Fruit fly (Drosophila melanogaster) whole organism, prepupa: ENCODE results near the gene sit.

Experiments used
- Blimp-1 ChIP-seq: fragments of 200-800 bp; sonication (Bioruptor generic); optimal IDR thresholded peaks from 3 replicates; lab custom pipeline; 2017; ENCODE audit warnings: missing biosample characterization, missing genetic modification characterization, mild to moderate bottlenecking, moderate library complexity, missing genetic modification reagents
- CG10631 ChIP-seq: fragments of 200-800 bp; sonication (Bioruptor generic); optimal IDR thresholded peaks from 2 replicates; lab custom pipeline; 2016; ENCODE audit warnings: missing biosample characterization, missing genetic modification characterization
- CG11294 ChIP-seq: fragments of 200-800 bp; sonication (Bioruptor generic); IDR thresholded peaks from 2 replicates; pipeline ENCODE4 v1.3.6; 2022; ENCODE audit warnings: missing biosample characterization, missing genetic modification characterization
- CG11762 ChIP-seq: fragments of 200-800 bp; sonication (Bioruptor generic); optimal IDR thresholded peaks from 3 replicates; lab custom pipeline; 2016; ENCODE audit warnings: missing biosample characterization, missing genetic modification characterization; ENCODE audit not compliant: insufficient read depth
- CG11902 ChIP-seq: fragments of 200-800 bp; sonication (Bioruptor generic); optimal IDR thresholded peaks from 3 replicates; lab custom pipeline; 2016; ENCODE audit warnings: missing biosample characterization, missing genetic modification characterization
- CG15336 ChIP-seq: fragments of 200-800 bp; sonication (Bioruptor generic); IDR thresholded peaks from 2 replicates; pipeline ENCODE4 v1.3.6; 2022; ENCODE audit warnings: missing biosample characterization, missing genetic modification characterization
- CG1621 ChIP-seq: fragments of 200-800 bp; sonication (Bioruptor generic); optimal IDR thresholded peaks from 3 replicates; lab custom pipeline; 2018; ENCODE audit warnings: missing biosample characterization, mild to moderate bottlenecking, missing genetic modification characterization
- CG3032 ChIP-seq: fragments of 200-800 bp; optimal IDR thresholded peaks from 2 replicates; lab custom pipeline; 2019; ENCODE audit warnings: missing biosample characterization, mild to moderate bottlenecking, missing genetic modification characterization, moderate library complexity
- CG31627 ChIP-seq: fragments of 200-800 bp; sonication (Bioruptor generic); optimal IDR thresholded peaks from 3 replicates; lab custom pipeline; 2016; ENCODE audit warnings: missing biosample characterization, missing genetic modification characterization
- CG34406 ChIP-seq: fragments of 200-800 bp; sonication (Bioruptor generic); optimal IDR thresholded peaks from 3 replicates; lab custom pipeline; 2016; ENCODE audit warnings: missing biosample characterization, missing genetic modification characterization
- CG3919 ChIP-seq: fragments of 200-800 bp; sonication (Bioruptor generic); optimal IDR thresholded peaks from 3 replicates; lab custom pipeline; 2016; ENCODE audit warnings: missing biosample characterization, missing genetic modification characterization
- CG6276 ChIP-seq: fragments of 200-800 bp; sonication (Bioruptor generic); optimal IDR thresholded peaks from 2 replicates; lab custom pipeline; 2017; ENCODE audit warnings: missing biosample characterization, mild to moderate bottlenecking, missing genetic modification characterization
- CG6808 ChIP-seq: fragments of 200-800 bp; sonication (Bioruptor generic); optimal IDR thresholded peaks from 3 replicates; lab custom pipeline; 2017; ENCODE audit warnings: missing biosample characterization, missing genetic modification characterization, mild to moderate bottlenecking, moderate library complexity, missing genetic modification reagents
- CG6854 ChIP-seq: fragments of 200-800 bp; sonication (Bioruptor generic); optimal IDR thresholded peaks from 2 replicates; lab custom pipeline; 2017; ENCODE audit warnings: missing biosample characterization, mild to moderate bottlenecking, missing genetic modification characterization
- CG7368 ChIP-seq: fragments of 200-800 bp; sonication (Bioruptor generic); optimal IDR thresholded peaks from 3 replicates; lab custom pipeline; 2016; ENCODE audit warnings: missing biosample characterization, missing genetic modification characterization
- CG8319 ChIP-seq: fragments of 200-800 bp; sonication (Bioruptor generic); optimal IDR thresholded peaks from 3 replicates; lab custom pipeline; 2016; ENCODE audit warnings: missing biosample characterization, missing genetic modification characterization
- CG8632 ChIP-seq: fragments of 200-800 bp; sonication (Bioruptor generic); optimal IDR thresholded peaks from 3 replicates; lab custom pipeline; 2016; ENCODE audit warnings: missing biosample characterization, missing genetic modification characterization
- CG9139 ChIP-seq: fragments of 200-800 bp; sonication (Bioruptor generic); optimal IDR thresholded peaks from 3 replicates; lab custom pipeline; 2017; ENCODE audit warnings: missing biosample characterization, mild to moderate bottlenecking, missing genetic modification characterization
- Eip78C ChIP-seq: fragments of 200-800 bp; sonication (Bioruptor generic); peaks from one replicate; lab custom pipeline; 2016; ENCODE audit warnings: missing biosample characterization, missing genetic modification characterization
- Ets96B ChIP-seq: fragments of 200-800 bp; optimal IDR thresholded peaks from 2 replicates; lab custom pipeline; 2019; ENCODE audit warnings: missing biosample characterization, mild to moderate bottlenecking, missing genetic modification characterization, moderate library complexity
- Gug ChIP-seq: fragments of 200-800 bp; sonication (Bioruptor generic); IDR thresholded peaks from 2 replicates; pipeline ENCODE4 v1.3.6; 2022; ENCODE audit warnings: missing biosample characterization, missing genetic modification characterization
- Hr38 ChIP-seq: sonication (Bioruptor generic); optimal IDR thresholded peaks from 2 replicates; lab custom pipeline; 2016; ENCODE audit warnings: missing biosample characterization, missing genetic modification characterization
- Hr39 ChIP-seq: fragments of 200-800 bp; sonication (Bioruptor generic); optimal IDR thresholded peaks from 2 replicates; lab custom pipeline; 2016; ENCODE audit warnings: missing biosample characterization, missing genetic modification characterization
- Lpt ChIP-seq: fragments of 200-800 bp; sonication (Bioruptor generic); optimal IDR thresholded peaks from 3 replicates; lab custom pipeline; 2016; ENCODE audit warnings: missing biosample characterization, missing genetic modification characterization
- Met ChIP-seq: fragments of 200-800 bp; sonication (Bioruptor generic); optimal IDR thresholded peaks from 3 replicates; lab custom pipeline; 2016; ENCODE audit warnings: missing biosample characterization, missing genetic modification characterization
- Smox ChIP-seq: fragments of 200-800 bp; sonication (Bioruptor generic); optimal IDR thresholded peaks from 3 replicates; lab custom pipeline; 2016; ENCODE audit warnings: missing biosample characterization, missing genetic modification characterization
- Sox14 ChIP-seq: fragments of 200-800 bp; sonication (Bioruptor generic); optimal IDR thresholded peaks from 3 replicates; lab custom pipeline; 2016; ENCODE audit warnings: missing biosample characterization, missing genetic modification characterization
- Sox15 ChIP-seq: fragments of 200-800 bp; sonication (Bioruptor generic); optimal IDR thresholded peaks from 3 replicates; lab custom pipeline; 2016; ENCODE audit warnings: missing biosample characterization, missing genetic modification characterization
- achi ChIP-seq: fragments of 200-800 bp; sonication (Bioruptor generic); optimal IDR thresholded peaks from 3 replicates; lab custom pipeline; 2016; ENCODE audit warnings: missing biosample characterization, missing genetic modification characterization
- dac ChIP-seq: fragments of 200-800 bp; sonication (Bioruptor generic); optimal IDR thresholded peaks from 2 replicates; lab custom pipeline; 2017; ENCODE audit warnings: missing biosample characterization, mild to moderate bottlenecking, missing genetic modification characterization
- dsx ChIP-seq: fragments of 200-800 bp; optimal IDR thresholded peaks from 3 replicates; lab custom pipeline; 2019; ENCODE audit warnings: missing biosample characterization, mild to moderate bottlenecking, missing genetic modification characterization, moderate library complexity; ENCODE audit not compliant: poor library complexity, severe bottlenecking
- eg ChIP-seq: fragments of 200-800 bp; sonication (Bioruptor generic); IDR thresholded peaks from 3 replicates; pipeline ENCODE4 v1.3.6; 2022; ENCODE audit warnings: missing biosample characterization, missing genetic modification characterization
- fd59A ChIP-seq: fragments of 200-800 bp; sonication (Bioruptor generic); optimal IDR thresholded peaks from 2 replicates; lab custom pipeline; 2017; ENCODE audit warnings: missing biosample characterization, mild to moderate bottlenecking, missing genetic modification characterization, missing genetic modification reagents
- fd85E ChIP-seq: fragments of 200-800 bp; sonication (Bioruptor generic); optimal IDR thresholded peaks from 3 replicates; lab custom pipeline; 2016; ENCODE audit warnings: missing biosample characterization, missing genetic modification characterization
- fkh ChIP-seq: fragments of 200-800 bp; sonication (Bioruptor generic); optimal IDR thresholded peaks from 3 replicates; lab custom pipeline; 2017; ENCODE audit warnings: missing biosample characterization, mild to moderate bottlenecking, missing genetic modification characterization, moderate library complexity
- lz ChIP-seq: fragments of 200-800 bp; sonication (Bioruptor generic); optimal IDR thresholded peaks from 3 replicates; lab custom pipeline; 2016; ENCODE audit warnings: missing biosample characterization, missing genetic modification characterization
- pdm3 ChIP-seq: fragments of 200-800 bp; sonication (Bioruptor generic); optimal IDR thresholded peaks from 3 replicates; lab custom pipeline; 2016; ENCODE audit warnings: missing biosample characterization, missing genetic modification characterization
- salr ChIP-seq, 2 experiments: fragments of 200-800 bp; sonication (Bioruptor generic); optimal IDR thresholded peaks; 3 replicates each; lab custom pipeline; 2016 to 2018; ENCODE audit warnings: missing biosample characterization in 2 of 2, missing genetic modification characterization in 2 of 2, mild to moderate bottlenecking in 1 of 2
- ss ChIP-seq, 2 experiments: fragments of 200-800 bp; sonication (Bioruptor generic); optimal IDR thresholded peaks; 2 replicates in 1 of 2; 3 replicates in 1 of 2; lab custom pipeline; 2017 to 2018; ENCODE audit warnings: mild to moderate bottlenecking in 2 of 2, missing biosample characterization in 2 of 2, missing genetic modification characterization in 2 of 2, moderate library complexity in 1 of 2
- svp ChIP-seq: fragments of 200-800 bp; sonication (Bioruptor generic); peaks from one replicate; lab custom pipeline; 2016; ENCODE audit warnings: missing biosample characterization, missing genetic modification characterization
- vri ChIP-seq: fragments of 200-800 bp; sonication (Bioruptor generic); optimal IDR thresholded peaks from 3 replicates; lab custom pipeline; 2016; ENCODE audit warnings: missing biosample characterization, mild to moderate bottlenecking, missing genetic modification characterization

The sit gene

DNA sequence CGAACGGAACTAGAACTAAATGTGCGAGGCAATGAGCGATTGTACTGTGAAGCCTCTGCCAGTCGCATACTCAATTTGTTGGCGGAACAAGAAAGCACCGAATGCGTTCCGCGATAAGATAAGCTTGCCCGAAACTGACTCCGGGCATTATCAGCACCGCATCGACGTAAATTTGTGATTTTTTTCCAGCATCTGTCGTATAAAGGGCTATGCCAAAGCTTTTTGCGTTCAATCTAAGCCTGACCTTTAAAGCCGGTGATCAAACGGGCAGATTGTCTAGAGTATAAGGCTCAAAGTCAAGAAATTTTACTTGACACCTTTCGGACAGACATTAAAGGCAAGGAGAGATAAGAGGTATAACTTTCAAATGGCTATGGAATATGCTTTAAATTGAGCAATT is 16.4 kb downstream of the sit start:
- TF ChIP-seq pdm3 (GFP tag; lab: Kevin White, UChicago) = no peak
- TF ChIP-seq Sox14 = no peak
- no peak for TF ChIP-seq fd85E (GFP tag; lab: Kevin White, UChicago)
- no peak for TF ChIP-seq lz (GFP tag; lab: Kevin White, UChicago)
- TF ChIP-seq CG11294 (GFP tag; lab: Robert Waterston, UW) = no peak
- TF ChIP-seq CG11902 (GFP tag; lab: Kevin White, UChicago) = no peak
- no peak for TF ChIP-seq CG1621 (tag; lab: Kevin White, UChicago)
- TF ChIP-seq Blimp-1 = no peak
- no peak for TF ChIP-seq dac (GFP tag; lab: Kevin White, UChicago)
- no peak for TF ChIP-seq CG6808 (GFP tag; lab: Kevin White, UChicago)
- TF ChIP-seq dsx (GFP tag; lab: Kevin White, UChicago) = no peak

DNA sequence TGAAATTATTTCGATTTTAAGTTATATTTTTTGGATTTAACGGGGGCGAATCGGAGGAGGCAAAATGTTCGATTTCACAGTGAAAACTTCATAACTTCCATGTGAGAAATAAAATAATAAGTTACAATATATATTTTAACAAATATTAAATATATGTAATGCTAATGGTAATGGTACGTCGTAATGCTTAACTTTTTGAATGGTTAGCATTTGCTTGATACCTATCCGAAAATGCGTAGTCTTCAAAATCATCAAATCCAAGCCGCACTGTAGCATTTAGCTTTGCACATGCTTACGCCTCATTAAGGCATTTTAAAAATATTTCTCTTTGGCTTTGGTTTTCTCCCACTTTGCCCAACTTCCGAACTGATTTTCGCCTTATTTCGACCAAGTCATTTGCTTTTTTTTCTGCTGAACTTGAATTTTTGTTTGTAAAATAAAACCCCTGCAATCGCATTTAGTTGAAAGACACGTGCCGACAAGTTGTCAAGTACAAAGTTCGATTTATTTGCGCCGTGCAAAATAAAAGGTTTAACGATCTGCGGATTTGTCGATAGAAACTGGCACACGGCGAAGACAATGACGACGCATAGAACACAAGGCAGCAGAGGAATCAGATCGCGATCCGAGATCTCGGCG is 19.5 kb downstream of the sit start:
- TF ChIP-seq fd59A (GFP tag; lab: Kevin White, UChicago) (no peak), svp (GFP tag; lab: Kevin White, UChicago) (peak; percentile 39)
- TF ChIP-seq, all 60 proteins: peak for 1

DNA sequence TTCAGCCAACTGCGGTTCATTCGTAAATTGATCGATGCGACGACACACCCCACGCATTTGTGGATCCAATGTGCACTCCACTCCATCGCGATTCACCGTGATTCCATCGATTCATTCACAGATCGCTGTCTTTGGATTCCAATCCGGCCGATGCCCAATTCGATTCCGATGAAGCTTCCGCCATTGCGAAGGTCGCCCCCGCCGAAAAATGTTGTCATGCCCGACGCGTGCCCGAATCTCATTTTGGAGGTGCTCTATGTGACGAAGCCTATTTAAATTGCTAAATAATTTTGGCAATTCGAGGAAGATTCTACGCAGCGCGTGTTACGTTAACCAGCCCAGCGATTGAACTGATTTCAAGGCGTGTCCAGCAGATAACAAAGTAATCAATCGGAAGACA is 21.7 kb downstream of the sit start:
- no peak for TF ChIP-seq salr (GFP tag; optimal IDR thresholded peaks at IDR 0.05; lab: Kevin White, UChicago)

DNA sequence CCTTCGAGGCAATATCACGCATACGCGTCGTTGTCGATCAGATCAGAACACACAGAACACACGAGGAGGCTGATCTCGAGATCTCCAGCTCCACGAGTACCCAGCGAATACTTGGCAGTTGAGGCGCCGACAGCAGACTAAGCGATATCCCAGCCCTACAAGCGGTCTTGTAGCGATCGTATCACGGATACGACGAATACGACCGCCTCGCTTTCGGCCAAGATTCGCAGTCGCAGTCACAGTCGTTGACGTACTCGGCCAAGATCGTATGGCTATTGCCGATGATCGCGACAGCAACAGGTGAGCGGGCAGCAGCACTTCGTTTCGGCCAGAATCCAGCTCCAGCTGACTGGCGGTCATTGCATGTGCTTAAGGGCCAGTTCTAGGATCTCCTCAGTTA is 22.6 kb downstream of the sit start, which contains the start of gene CG5326:
Gene CG5326 (minus strand): TSS at position 158 of the 400 bp plus-strand sequence.
- TF ChIP-seq CG10631 (no peak), CG31627 (GFP tag; lab: Kevin White, UChicago) (no peak), CG9139 (GFP tag; lab: Kevin White, UChicago) (peak; percentile 46), ss (GFP tag; optimal IDR thresholded peaks at IDR 0.05; lab: Kevin White, UChicago) (peak; percentile 35 to 69), dsx (GFP tag; lab: Kevin White, UChicago) (peak; percentile 56), CG3919 (GFP tag; lab: Kevin White, UChicago) (peak; percentile 39), CG11762 (GFP tag; lab: Kevin White, UChicago) (no peak), Eip78C (GFP tag; lab: Kevin White, UChicago) (peak; percentile 24), CG6854 (peak; percentile 12), CG1621 (tag; lab: Kevin White, UChicago) (peak; percentile 58), eg (0 out of 3 replicates have a peak, but pooled peaks have one; percentile 15), CG3032 (tag; lab: Kevin White, UChicago) (no peak), CG6808 (GFP tag; lab: Kevin White, UChicago) (peak; percentile 40)

DNA sequence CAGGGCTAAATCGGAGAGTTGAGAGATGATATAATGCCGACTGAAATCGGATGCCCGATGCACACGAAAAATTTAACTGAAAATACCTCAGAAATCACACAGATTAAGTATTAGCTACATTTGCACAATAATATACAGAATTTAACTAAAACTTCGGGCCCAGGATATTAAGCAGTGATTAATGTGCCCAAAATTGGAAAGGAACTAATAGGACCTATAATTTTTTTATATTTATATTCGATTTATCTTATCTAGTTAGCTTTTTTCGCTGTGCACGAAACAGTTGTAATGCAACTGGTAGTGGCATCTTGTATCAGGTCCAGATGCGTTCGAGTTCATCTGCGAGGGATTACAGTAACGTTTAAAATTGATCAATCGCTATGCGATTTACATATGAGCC is 23.5 kb downstream of the sit start:
- TF ChIP-seq fkh (GFP tag; lab: Kevin White, UChicago) (no peak), pdm3 (GFP tag; lab: Kevin White, UChicago) (peak; percentile 35), CG34406 (GFP tag; lab: Kevin White, UChicago) (peak; percentile 58), Sox15 (GFP tag; lab: Kevin White, UChicago) (no peak), CG10631 (no peak), svp (GFP tag; lab: Kevin White, UChicago) (peak; percentile 46), Ets96B (tag; lab: Kevin White, UChicago) (peak; percentile 47), CG7368 (no peak), CG8319 (GFP tag; lab: Kevin White, UChicago) (peak; percentile 36), Gug (no peak), CG31627 (GFP tag; lab: Kevin White, UChicago) (no peak), Eip78C (GFP tag; lab: Kevin White, UChicago) (peak; percentile 82), CG11294 (GFP tag; lab: Robert Waterston, UW) (no peak), CG6276 (GFP tag; lab: Kevin White, UChicago) (no peak), CG15336 (no peak), Hr38 (GFP tag; lab: Kevin White, UChicago) (no peak), vri (GFP tag; lab: Kevin White, UChicago) (no peak), CG6808 (GFP tag; lab: Kevin White, UChicago) (peak; percentile 16), CG1621 (tag; lab: Kevin White, UChicago) (no peak), CG11902 (GFP tag; lab: Kevin White, UChicago) (peak; percentile 25), Smox (GFP tag; lab: Kevin White, UChicago) (no peak), dsx (GFP tag; lab: Kevin White, UChicago) (no peak), achi (GFP tag; lab: Kevin White, UChicago) (peak; percentile 25), CG9139 (GFP tag; lab: Kevin White, UChicago) (no peak), Met (GFP tag; lab: Kevin White, UChicago) (peak; percentile 21), Lpt (no peak), lz (GFP tag; lab: Kevin White, UChicago) (peak; percentile 28), CG8632 (GFP tag; lab: Kevin White, UChicago) (peak; percentile 49), Hr39 (GFP tag; lab: Kevin White, UChicago) (no peak)
